Worm (Caenorhabditis elegans) whole organism, mixed stage, embryonic: ENCODE measurements around the gene F31B9.7.

Source experiments
- M03D4.4 ChIP-seq: sonication (generic microtip); optimal IDR thresholded peaks from 2 replicates; lab custom pipeline; 2017; ENCODE audit warnings: mild to moderate bottlenecking, missing genetic modification characterization, missing compliant biosample characterization
- bed-3 ChIP-seq: fragments of 200-800 bp; sonication (Bioruptor generic); optimal IDR thresholded peaks from 3 replicates; lab custom pipeline; 2018; ENCODE audit warnings: mild to moderate bottlenecking, missing genetic modification characterization, moderate library complexity, missing compliant biosample characterization
- blmp-1 ChIP-seq: fragments of 150-350 bp; optimal IDR thresholded peaks from 2 replicates; lab custom pipeline; 2014; ENCODE audit warnings: missing biosample characterization, missing genetic modification characterization
- ceh-39 ChIP-seq: fragments of 150-350 bp; optimal IDR thresholded peaks from 2 replicates; lab custom pipeline; 2014; ENCODE audit warnings: missing biosample characterization, missing genetic modification characterization
- ceh-43 ChIP-seq: fragments of 200-800 bp; sonication (Bioruptor generic); optimal IDR thresholded peaks from 2 replicates; lab custom pipeline; 2018; ENCODE audit warnings: mild to moderate bottlenecking, missing genetic modification characterization, moderate library complexity, missing compliant biosample characterization
- ceh-83 ChIP-seq: fragments of 200-800 bp; sonication (Bioruptor generic); optimal IDR thresholded peaks from 2 replicates; lab custom pipeline; 2018; ENCODE audit warnings: mild to moderate bottlenecking, missing genetic modification characterization, missing compliant biosample characterization
- ces-1 ChIP-seq: fragments of 150-350 bp; optimal IDR thresholded peaks from 2 replicates; lab custom pipeline; 2014; ENCODE audit warnings: missing biosample characterization, missing genetic modification reagents, missing genetic modification characterization
- cnd-1 ChIP-seq: fragments of 200-800 bp; sonication (Bioruptor generic); optimal IDR thresholded peaks from 2 replicates; lab custom pipeline; 2018; ENCODE audit warnings: mild to moderate bottlenecking, missing genetic modification characterization, missing compliant biosample characterization
- drap-1 ChIP-seq: fragments of 200-800 bp; sonication (Bioruptor generic); optimal IDR thresholded peaks from 3 replicates; lab custom pipeline; 2018; ENCODE audit warnings: mild to moderate bottlenecking, missing genetic modification characterization, missing compliant biosample characterization
- elt-1 ChIP-seq: sonication (generic microtip); optimal IDR thresholded peaks from 2 replicates; lab custom pipeline; 2017; ENCODE audit warnings: missing genetic modification characterization, mild to moderate bottlenecking, missing compliant biosample characterization, antibody characterized with exemption, moderate library complexity, borderline replicate concordance; ENCODE audit not compliant: insufficient read depth
- hlh-1 ChIP-seq: fragments of 150-350 bp; optimal IDR thresholded peaks from 2 replicates; lab custom pipeline; 2014; ENCODE audit warnings: missing biosample characterization, missing genetic modification reagents, missing genetic modification characterization
- lin-13 ChIP-seq: fragments of 150-350 bp; optimal IDR thresholded peaks from 2 replicates; lab custom pipeline; 2014; ENCODE audit warnings: missing biosample characterization, missing genetic modification characterization
- lsy-2 ChIP-seq: fragments of 150-350 bp; optimal IDR thresholded peaks from 2 replicates; lab custom pipeline; 2014; ENCODE audit warnings: missing biosample characterization, missing genetic modification characterization
- mab-5 ChIP-seq: fragments of 150-350 bp; optimal IDR thresholded peaks from 2 replicates; lab custom pipeline; 2014; ENCODE audit warnings: missing biosample characterization, missing genetic modification characterization
- mep-1 ChIP-seq: fragments of 150-350 bp; optimal IDR thresholded peaks from 2 replicates; lab custom pipeline; 2017; ENCODE audit warnings: missing biosample characterization, missing genetic modification reagents, missing genetic modification characterization, inconsistent platforms
- mls-2 ChIP-seq: sonication (generic microtip); optimal IDR thresholded peaks from 2 replicates; lab custom pipeline; 2016; ENCODE audit warnings: mild to moderate bottlenecking, missing genetic modification characterization, moderate library complexity, missing compliant biosample characterization
- nhr-12 ChIP-seq: fragments of 150-350 bp; optimal IDR thresholded peaks from 2 replicates; lab custom pipeline; 2014; ENCODE audit warnings: missing biosample characterization, missing genetic modification characterization
- nhr-2 ChIP-seq: fragments of 150-350 bp; optimal IDR thresholded peaks from 2 replicates; lab custom pipeline; 2014; ENCODE audit warnings: missing biosample characterization, missing genetic modification characterization
- nhr-237 ChIP-seq: fragments of 150-350 bp; optimal IDR thresholded peaks from 2 replicates; lab custom pipeline; 2014; ENCODE audit warnings: missing biosample characterization, missing genetic modification characterization
- nhr-28 ChIP-seq: fragments of 150-350 bp; optimal IDR thresholded peaks from 2 replicates; lab custom pipeline; 2014; ENCODE audit warnings: missing biosample characterization, missing genetic modification characterization
- nhr-76 ChIP-seq: sonication (generic microtip); optimal IDR thresholded peaks from 2 replicates; lab custom pipeline; 2017; ENCODE audit warnings: missing biosample characterization, missing genetic modification characterization
- pha-4 ChIP-seq: fragments of 150-350 bp; optimal IDR thresholded peaks from 2 replicates; lab custom pipeline; 2018; ENCODE audit warnings: missing biosample characterization, missing genetic modification reagents, missing genetic modification characterization
- sem-2 ChIP-seq: fragments of 200-800 bp; sonication (Bioruptor generic); optimal IDR thresholded peaks from 2 replicates; lab custom pipeline; 2018; ENCODE audit warnings: mild to moderate bottlenecking, missing genetic modification characterization, missing compliant biosample characterization
- sptf-1 ChIP-seq: sonication (generic microtip); optimal IDR thresholded peaks from 2 replicates; lab custom pipeline; 2017; ENCODE audit warnings: mild to moderate bottlenecking, missing genetic modification characterization, moderate library complexity, missing compliant biosample characterization
- tbx-8 ChIP-seq: fragments of 200-800 bp; sonication (Bioruptor generic); optimal IDR thresholded peaks from 2 replicates; lab custom pipeline; 2018; ENCODE audit warnings: mild to moderate bottlenecking, missing genetic modification characterization, moderate library complexity, missing compliant biosample characterization
- unc-120 ChIP-seq: sonication (generic microtip); optimal IDR thresholded peaks from 2 replicates; lab custom pipeline; 2017; ENCODE audit warnings: missing genetic modification characterization, missing compliant biosample characterization; ENCODE audit not compliant: poor library complexity, severe bottlenecking
- unc-39 ChIP-seq: fragments of 150-350 bp; optimal IDR thresholded peaks from 2 replicates; lab custom pipeline; 2014; ENCODE audit warnings: missing biosample characterization, missing genetic modification characterization
- unc-62 ChIP-seq: fragments of 150-350 bp; optimal IDR thresholded peaks from 2 replicates; lab custom pipeline; 2014; ENCODE audit warnings: missing biosample characterization, missing genetic modification reagents, missing genetic modification characterization
- zip-8 ChIP-seq: fragments of 150-350 bp; optimal IDR thresholded peaks from 2 replicates; lab custom pipeline; 2014; ENCODE audit warnings: missing biosample characterization, missing genetic modification characterization
- ztf-11 ChIP-seq: fragments of 150-350 bp; optimal IDR thresholded peaks from 2 replicates; lab custom pipeline; 2014; ENCODE audit warnings: missing biosample characterization, missing genetic modification characterization

The F31B9.7 gene

DNA sequence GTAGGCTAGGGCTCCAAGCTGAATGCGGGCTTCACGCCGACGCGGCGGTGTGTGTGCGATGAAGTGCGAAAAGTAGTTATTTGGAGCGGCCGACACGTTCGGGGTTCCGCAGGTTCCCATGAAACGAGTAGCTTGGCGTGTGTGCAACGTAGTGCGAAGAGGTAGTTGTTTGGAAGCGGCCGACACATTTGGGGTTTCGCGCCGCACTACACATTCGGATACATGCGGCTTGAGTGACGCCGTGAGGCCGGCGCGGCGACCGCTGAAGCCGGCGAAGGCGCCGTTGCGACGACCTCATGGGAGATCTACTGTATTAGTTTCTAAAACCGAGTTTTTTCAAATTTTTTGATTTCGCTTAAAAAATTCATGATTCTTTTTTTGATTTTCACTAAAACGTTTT lies 18.3 kb upstream of the F31B9.7 start:
- no peak for TF ChIP-seq lsy-2 (tag; lab: Kevin White, UChicago)
- TF ChIP-seq M03D4.4: no peak
- no peak for TF ChIP-seq ceh-39 (tag; lab: Kevin White, UChicago)
- TF ChIP-seq drap-1 (GFP tag; lab: Kevin White, UChicago): no peak
- no peak for TF ChIP-seq tbx-8
- no peak for TF ChIP-seq hlh-1
- TF ChIP-seq lin-13 (tag; lab: Kevin White, UChicago): no peak
- no peak for TF ChIP-seq nhr-2 (tag; lab: Kevin White, UChicago)
- TF ChIP-seq ceh-43 (GFP tag; lab: Kevin White, UChicago): no peak
- no peak for TF ChIP-seq blmp-1 (tag; lab: Kevin White, UChicago)
- TF ChIP-seq ceh-83: no peak
- no peak for TF ChIP-seq nhr-76 (tag; lab: Kevin White, UChicago)
- TF ChIP-seq sptf-1 (tag; lab: Kevin White, UChicago): no peak
- no peak for TF ChIP-seq ztf-11 (tag; lab: Kevin White, UChicago)
- TF ChIP-seq bed-3 (GFP tag; lab: Kevin White, UChicago): no peak
- TF ChIP-seq cnd-1 (tag; lab: Kevin White, UChicago): no peak

DNA sequence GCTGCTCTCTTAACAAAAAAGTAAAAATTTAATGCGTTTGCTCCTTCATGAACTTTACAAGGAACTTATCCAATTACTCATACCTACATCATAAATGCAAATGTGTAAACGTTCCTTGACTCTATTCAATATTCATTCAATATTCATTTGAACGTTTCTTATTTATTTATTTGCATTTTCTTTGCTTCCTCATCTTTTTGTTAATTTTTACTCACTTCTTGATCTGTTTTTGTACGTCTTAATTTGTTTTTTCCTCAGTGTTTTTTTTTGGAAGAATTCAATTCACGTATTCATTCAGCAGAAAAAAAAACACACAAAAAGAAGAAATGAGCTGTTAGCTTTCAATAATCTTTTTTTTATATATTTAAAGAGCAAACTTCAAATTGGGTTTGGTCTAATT lies 16.6 kb upstream of the F31B9.7 start:
- TF ChIP-seq nhr-28 (tag; lab: Kevin White, UChicago): no peak
- no peak for TF ChIP-seq nhr-2 (tag; lab: Kevin White, UChicago)
- TF ChIP-seq lin-13 (tag; lab: Kevin White, UChicago): no peak
- no peak for TF ChIP-seq unc-39 (tag; lab: Kevin White, UChicago)
- TF ChIP-seq lsy-2 (tag; lab: Kevin White, UChicago): no peak
- TF ChIP-seq nhr-237 (tag; lab: Kevin White, UChicago): no peak
- no peak for TF ChIP-seq blmp-1 (tag; lab: Kevin White, UChicago)
- no peak for TF ChIP-seq tbx-8
- no peak for TF ChIP-seq nhr-12

DNA sequence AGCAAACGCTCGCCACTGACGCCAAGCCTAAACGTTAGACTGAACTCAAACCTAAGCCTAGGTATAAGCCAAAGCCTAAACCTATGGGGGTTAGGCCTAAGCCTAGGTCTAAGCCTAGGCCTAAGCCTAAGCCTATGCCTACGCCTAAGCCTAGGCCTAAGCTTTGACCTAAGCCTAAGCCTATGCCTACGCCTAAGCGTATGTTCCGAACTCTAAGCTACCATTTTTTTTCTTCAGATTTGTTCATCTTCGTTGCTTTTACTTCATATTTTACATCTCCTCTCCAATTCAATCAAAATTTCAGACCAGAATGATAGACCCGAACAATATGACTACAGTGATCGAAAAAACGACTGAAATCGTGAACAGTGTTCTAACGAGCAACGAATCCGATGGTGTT lies 9.1 kb upstream of the F31B9.7 start, which contains the start of gene npr-33:
Gene npr-33 (plus strand): TSS at position 301 of the 400 bp plus-strand sequence.
- TF ChIP-seq M03D4.4 (no peak), bed-3 (GFP tag; lab: Kevin White, UChicago) (no peak), pha-4 (tag; lab: Kevin White, UChicago) (no peak), ceh-43 (GFP tag; lab: Kevin White, UChicago) (no peak), ztf-11 (tag; lab: Kevin White, UChicago) (no peak), tbx-8 (no peak), nhr-2 (tag; lab: Kevin White, UChicago) (no peak), elt-1 (tag; lab: Kevin White, UChicago) (no peak), cnd-1 (tag; lab: Kevin White, UChicago) (no peak), mab-5 (no peak), unc-62 (no peak), sptf-1 (tag; lab: Kevin White, UChicago) (no peak)
- TF ChIP-seq, all 35 proteins: peak for 0

DNA sequence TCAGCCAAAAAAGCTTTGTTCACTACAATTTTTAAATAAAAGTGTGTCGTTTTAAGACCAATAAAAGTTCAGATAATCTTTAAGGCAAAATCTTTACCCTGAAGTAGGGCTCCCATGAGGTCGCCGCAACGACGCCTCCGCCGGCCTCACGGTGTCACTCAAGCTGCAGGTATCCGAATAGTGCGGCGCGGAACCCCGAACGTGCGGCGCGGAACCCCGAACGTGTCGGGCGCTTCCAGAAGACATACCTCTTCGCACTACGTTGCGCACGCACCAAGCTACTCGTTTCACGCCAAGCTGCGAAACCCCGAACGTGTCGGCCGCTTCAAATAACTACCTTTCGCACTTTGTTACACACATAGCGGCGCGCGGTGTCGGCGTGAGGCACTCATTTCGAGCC lies 6.6 kb upstream of the F31B9.7 start:
- no peak for TF ChIP-seq nhr-76 (tag; lab: Kevin White, UChicago)
- TF ChIP-seq ceh-43 (GFP tag; lab: Kevin White, UChicago): no peak
- TF ChIP-seq sem-2 (GFP tag; lab: Kevin White, UChicago): no peak
- no peak for TF ChIP-seq hlh-1
- TF ChIP-seq mep-1 (tag; lab: Kevin White, UChicago): no peak
- TF ChIP-seq sptf-1 (tag; lab: Kevin White, UChicago): no peak
- TF ChIP-seq unc-62: no peak
- no peak for TF ChIP-seq M03D4.4
- no peak for TF ChIP-seq ztf-11 (tag; lab: Kevin White, UChicago)
- TF ChIP-seq unc-120 (tag; lab: Kevin White, UChicago): no peak
- no peak for TF ChIP-seq bed-3 (GFP tag; lab: Kevin White, UChicago)
- no peak for TF ChIP-seq nhr-2 (tag; lab: Kevin White, UChicago)
- no peak for TF ChIP-seq mls-2 (tag; lab: Kevin White, UChicago)
- no peak for TF ChIP-seq unc-39 (tag; lab: Kevin White, UChicago)
- no peak for TF ChIP-seq zip-8
- no peak for TF ChIP-seq tbx-8
- TF ChIP-seq nhr-28 (tag; lab: Kevin White, UChicago): no peak
- TF ChIP-seq ces-1: no peak
- no peak for TF ChIP-seq elt-1 (tag; lab: Kevin White, UChicago)
- TF ChIP-seq cnd-1 (tag; lab: Kevin White, UChicago): no peak

DNA sequence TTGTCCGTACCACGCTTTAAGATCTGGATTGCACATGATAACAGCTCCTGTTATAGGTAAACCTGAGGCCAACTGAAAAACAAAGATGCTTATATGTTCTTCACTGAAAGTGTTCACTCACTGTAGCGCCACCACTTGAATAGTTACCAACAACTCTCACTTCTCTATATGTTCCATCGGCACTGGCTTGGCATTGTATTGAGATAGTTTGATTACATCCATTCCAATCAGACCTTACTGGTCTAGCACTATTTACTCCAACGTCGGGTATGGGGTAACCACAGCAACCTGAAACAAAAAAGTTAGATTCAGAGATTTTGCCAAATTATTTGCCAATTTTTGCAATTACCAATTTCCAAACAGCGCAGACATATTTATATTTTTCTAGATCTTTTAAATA lies 3.7 kb upstream of the F31B9.7 start:
- TF ChIP-seq ces-1: no peak
- TF ChIP-seq blmp-1 (tag; lab: Kevin White, UChicago): no peak
- no peak for TF ChIP-seq ceh-83
- TF ChIP-seq unc-39 (tag; lab: Kevin White, UChicago): no peak
- no peak for TF ChIP-seq nhr-12
- TF ChIP-seq nhr-237 (tag; lab: Kevin White, UChicago): no peak
- TF ChIP-seq sem-2 (GFP tag; lab: Kevin White, UChicago): no peak
